Fruit fly (Drosophila melanogaster) whole organism, pupa: ENCODE results near the gene CG8128.

ENCODE experiments used
- CG10348 ChIP-seq: fragments of 200-800 bp; sonication (Bioruptor generic); IDR thresholded peaks from 2 replicates; pipeline ENCODE4 v1.3.6; 2022; ENCODE audit warnings: missing biosample characterization, missing genetic modification characterization
- CG12605 ChIP-seq: fragments of 200-800 bp; sonication (Bioruptor generic); IDR thresholded peaks from 2 replicates; pipeline ENCODE4 v1.3.6; 2022; ENCODE audit warnings: missing biosample characterization, missing genetic modification characterization
- CG13204 ChIP-seq: fragments of 200-800 bp; sonication (Bioruptor generic); optimal IDR thresholded peaks from 2 replicates; lab custom pipeline; 2018; ENCODE audit warnings: missing biosample characterization, mild to moderate bottlenecking, missing genetic modification characterization, moderate library complexity
- CG14655 ChIP-seq: fragments of 200-800 bp; sonication (Bioruptor generic); optimal IDR thresholded peaks from 3 replicates; lab custom pipeline; 2017; ENCODE audit warnings: mild to moderate bottlenecking, missing biosample characterization, missing genetic modification reagents, missing genetic modification characterization
- CG15710 ChIP-seq: fragments of 200-800 bp; sonication (Bioruptor generic); optimal IDR thresholded peaks from 2 replicates; lab custom pipeline; 2018; ENCODE audit warnings: missing biosample characterization, mild to moderate bottlenecking, missing genetic modification characterization, moderate library complexity
- CG17806 ChIP-seq: fragments of 200-800 bp; sonication (Bioruptor generic); optimal IDR thresholded peaks from 2 replicates; lab custom pipeline; 2018; ENCODE audit warnings: missing biosample characterization, mild to moderate bottlenecking, missing genetic modification characterization, moderate library complexity
- CG32121 ChIP-seq: fragments of 200-800 bp; sonication (Bioruptor generic); IDR thresholded peaks from 2 replicates; pipeline ENCODE4 v1.3.6; 2022; ENCODE audit warnings: missing biosample characterization, missing genetic modification characterization
- CG34367 ChIP-seq: fragments of 200-800 bp; sonication (Bioruptor generic); optimal IDR thresholded peaks from 2 replicates; lab custom pipeline; 2018; ENCODE audit warnings: missing biosample characterization, mild to moderate bottlenecking, missing genetic modification characterization
- CG4496 ChIP-seq: fragments of 200-800 bp; sonication (Bioruptor generic); IDR thresholded peaks from 3 replicates; pipeline ENCODE4 v1.3.6; 2022; ENCODE audit warnings: missing biosample characterization, missing genetic modification characterization
- CG8159 ChIP-seq: fragments of 200-800 bp; sonication (Bioruptor generic); optimal IDR thresholded peaks from 3 replicates; lab custom pipeline; 2018; ENCODE audit warnings: missing biosample characterization, mild to moderate bottlenecking, missing genetic modification characterization, moderate library complexity
- CG8301 ChIP-seq: fragments of 200-800 bp; sonication (Bioruptor generic); optimal IDR thresholded peaks from 2 replicates; lab custom pipeline; 2018; ENCODE audit warnings: missing biosample characterization, mild to moderate bottlenecking, missing genetic modification characterization
- CG9948 ChIP-seq: fragments of 200-800 bp; sonication (Bioruptor generic); optimal IDR thresholded peaks from 2 replicates; lab custom pipeline; 2018; ENCODE audit warnings: missing biosample characterization, mild to moderate bottlenecking, missing genetic modification characterization, moderate library complexity
- D1 ChIP-seq: fragments of 200-800 bp; sonication (Bioruptor generic); optimal IDR thresholded peaks from 2 replicates; lab custom pipeline; 2018; ENCODE audit warnings: missing biosample characterization, mild to moderate bottlenecking, missing genetic modification characterization, moderate library complexity
- EcR ChIP-seq: fragments of 200-800 bp; sonication (Bioruptor generic); optimal IDR thresholded peaks from 3 replicates; lab custom pipeline; 2019; ENCODE audit warnings: missing biosample characterization, missing genetic modification characterization, mild to moderate bottlenecking, moderate library complexity, missing genetic modification reagents
- Ets98B ChIP-seq: fragments of 200-800 bp; sonication (Bioruptor generic); IDR thresholded peaks from 2 replicates; pipeline ENCODE4 v1.3.6; 2022; ENCODE audit warnings: missing biosample characterization, missing genetic modification characterization
- Pif1A ChIP-seq: fragments of 200-800 bp; sonication (Bioruptor generic); optimal IDR thresholded peaks from 3 replicates; lab custom pipeline; 2016; ENCODE audit warnings: missing biosample characterization, missing genetic modification characterization
- Pif1B ChIP-seq: fragments of 200-800 bp; sonication (Bioruptor generic); optimal IDR thresholded peaks from 3 replicates; lab custom pipeline; 2016; ENCODE audit warnings: missing biosample characterization, missing genetic modification characterization
- Snoo ChIP-seq: fragments of 200-800 bp; sonication (Bioruptor generic); optimal IDR thresholded peaks from 3 replicates; lab custom pipeline; 2017; ENCODE audit warnings: missing biosample characterization, mild to moderate bottlenecking, missing genetic modification characterization, inconsistent platforms
- fd96Ca ChIP-seq: fragments of 200-800 bp; sonication (Bioruptor generic); IDR thresholded peaks from 3 replicates; pipeline ENCODE4 v1.3.6; 2022; ENCODE audit warnings: missing biosample characterization, missing genetic modification characterization
- gl ChIP-seq: fragments of 200-800 bp; sonication (Bioruptor generic); optimal IDR thresholded peaks from 2 replicates; lab custom pipeline; 2018; ENCODE audit warnings: missing biosample characterization, mild to moderate bottlenecking, missing genetic modification characterization
- rn ChIP-seq: fragments of 200-800 bp; sonication (Bioruptor generic); IDR thresholded peaks from 2 replicates; pipeline ENCODE4 v1.3.6; 2022; ENCODE audit warnings: missing biosample characterization, missing genetic modification characterization

CG8128 gene

dm6 chrX:15701047-15701446 lies 3.8 kb downstream of the CG8128 start, which contains the start of gene CG9240:
Gene CG9240, minus strand, starts transcription at chrX:15701259.
- TF ChIP-seq Snoo (no peak), CG8159 (tag; lab: Kevin White, UChicago) (no peak), D1 (no peak), CG14655 (no peak), CG32121 (GFP tag; lab: Robert Waterston, UW) (no peak), CG13204 (no peak), CG12605 (GFP tag; lab: Robert Waterston, UW) (no peak), CG4496 (no peak), CG34367 (no peak), CG10348 (no peak), CG8301 (tag; lab: Kevin White, UChicago) (no peak), rn (no peak), EcR (GFP tag; lab: Kevin White, UChicago) (no peak), CG15710 (tag; lab: Kevin White, UChicago) (no peak), CG17806 (tag; lab: Kevin White, UChicago) (no peak), CG9948 (tag; lab: Kevin White, UChicago) (no peak), fd96Ca (GFP tag; lab: Robert Waterston, UW) (no peak), Pif1B (GFP tag; lab: Kevin White, UChicago) (no peak), gl (no peak)

- TF ChIP-seq CG15710 (tag; lab: Kevin White, UChicago), result peak; percentile 72
- peak; percentile 68 for TF ChIP-seq CG9948 (tag; lab: Kevin White, UChicago)
- TF ChIP-seq CG14655, result no peak
- TF ChIP-seq CG8301 (tag; lab: Kevin White, UChicago), result peak; percentile 50
- peak; percentile 56 for TF ChIP-seq CG17806 (tag; lab: Kevin White, UChicago)
- TF ChIP-seq fd96Ca (GFP tag; lab: Robert Waterston, UW), result peak; percentile 66; the same call in 2 of the 3 replicates
- TF ChIP-seq gl, result no peak
- peak; percentile 68; the same call in 2 of the 3 replicates for TF ChIP-seq CG4496
- TF ChIP-seq Ets98B (GFP tag; lab: Robert Waterston, UW), result peak; percentile 34; the same call in 1 of the 2 replicates
- no peak for TF ChIP-seq CG13204
- peak; percentile 29; the same call in 1 of the 2 replicates for TF ChIP-seq CG10348
- no peak for TF ChIP-seq CG12605 (GFP tag; lab: Robert Waterston, UW)
- TF ChIP-seq EcR (GFP tag; lab: Kevin White, UChicago), result peak; percentile 38
- TF ChIP-seq CG8159 (tag; lab: Kevin White, UChicago), result peak; percentile 69
- peak; percentile 61 for TF ChIP-seq CG34367
- no peak for TF ChIP-seq Pif1B (GFP tag; lab: Kevin White, UChicago)
- TF ChIP-seq CG32121 (GFP tag; lab: Robert Waterston, UW), result peak; percentile 57
- TF ChIP-seq Snoo, result peak; percentile 59
Measured at dm6 chrX:15703720-15704206, 6.5 kb downstream of the CG8128 start, which contains the start of the genes Pis and Hap40. Gene Pis, minus strand, starts transcription at chrX:15703770. Gene Hap40, plus strand, starts transcription at chrX:15704125.

DNA sequence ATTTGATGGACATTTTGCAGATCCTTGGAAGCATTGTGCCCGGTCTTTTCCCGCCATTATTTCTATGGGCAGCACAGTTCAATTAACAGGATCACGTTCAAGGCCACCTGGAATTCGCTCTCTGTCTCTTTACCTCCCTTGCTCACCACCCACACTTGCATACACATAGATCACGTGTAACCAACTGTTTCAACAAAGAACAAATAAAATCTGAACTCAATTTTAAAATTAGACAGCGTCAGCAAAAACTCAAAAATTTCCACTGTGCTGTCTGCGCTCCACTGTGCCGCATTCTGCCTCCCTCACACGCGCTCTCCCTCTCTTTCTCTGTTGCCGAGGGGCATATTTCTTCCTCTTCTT lies 12.3 kb downstream of the CG8128 start:
- TF ChIP-seq Ets98B (GFP tag; lab: Robert Waterston, UW) (no peak; the same call in 1 of the 2 replicates), CG8301 (tag; lab: Kevin White, UChicago) (peak; percentile 8), CG4496 (peak; percentile 31; the same call in 2 of the 3 replicates), Pif1B (GFP tag; lab: Kevin White, UChicago) (no peak), CG8159 (tag; lab: Kevin White, UChicago) (peak; percentile 2), CG15710 (tag; lab: Kevin White, UChicago) (peak; percentile 0), EcR (GFP tag; lab: Kevin White, UChicago) (no peak), Snoo (no peak), CG9948 (tag; lab: Kevin White, UChicago) (no peak)

- TF ChIP-seq fd96Ca (GFP tag; lab: Robert Waterston, UW) (no peak), Pif1A (GFP tag; lab: Kevin White, UChicago) (no peak), CG8159 (tag; lab: Kevin White, UChicago) (no peak), EcR (GFP tag; lab: Kevin White, UChicago) (no peak), rn (no peak), Snoo (peak; percentile 21), CG4496 (peak; percentile 27; the same call in 1 of the 3 replicates)
Measured at dm6 chrX:15709984-15710750, 12.9 kb downstream of the CG8128 start, which contains the start of the genes CG9281 and CG15601. Gene CG9281, minus strand, starts transcription at chrX:15710539. Gene CG15601, plus strand, starts transcription at chrX:15710647.

DNA sequence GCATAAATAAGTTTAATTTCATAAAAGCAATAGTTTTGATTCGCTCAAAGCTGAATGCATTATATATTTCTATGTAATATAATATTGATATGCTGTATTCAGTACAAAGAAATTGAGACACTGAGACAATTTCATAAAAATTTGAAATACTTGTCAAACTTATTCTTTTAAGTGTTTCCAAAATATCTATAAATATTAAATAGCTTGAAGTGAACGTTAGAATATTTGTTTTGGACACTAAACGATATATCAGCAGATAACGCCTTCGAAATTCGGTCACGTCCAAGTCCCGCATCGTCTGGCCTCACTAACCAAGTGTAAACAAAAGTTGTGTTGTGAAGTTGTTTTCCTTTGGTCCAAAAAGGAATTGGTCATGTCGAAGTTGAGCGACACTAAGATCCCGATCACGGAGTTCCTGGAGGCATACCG lies 13.5 kb downstream of the CG8128 start:
- TF ChIP-seq CG17806 (tag; lab: Kevin White, UChicago) (no peak), CG8159 (tag; lab: Kevin White, UChicago) (no peak), CG13204 (no peak), CG14655 (no peak), CG12605 (GFP tag; lab: Robert Waterston, UW) (no peak), gl (no peak), Snoo (no peak), CG32121 (GFP tag; lab: Robert Waterston, UW) (no peak), D1 (no peak), CG8301 (tag; lab: Kevin White, UChicago) (no peak), fd96Ca (GFP tag; lab: Robert Waterston, UW) (no peak), Ets98B (GFP tag; lab: Robert Waterston, UW) (no peak), Pif1B (GFP tag; lab: Kevin White, UChicago) (no peak), CG34367 (no peak)

DNA sequence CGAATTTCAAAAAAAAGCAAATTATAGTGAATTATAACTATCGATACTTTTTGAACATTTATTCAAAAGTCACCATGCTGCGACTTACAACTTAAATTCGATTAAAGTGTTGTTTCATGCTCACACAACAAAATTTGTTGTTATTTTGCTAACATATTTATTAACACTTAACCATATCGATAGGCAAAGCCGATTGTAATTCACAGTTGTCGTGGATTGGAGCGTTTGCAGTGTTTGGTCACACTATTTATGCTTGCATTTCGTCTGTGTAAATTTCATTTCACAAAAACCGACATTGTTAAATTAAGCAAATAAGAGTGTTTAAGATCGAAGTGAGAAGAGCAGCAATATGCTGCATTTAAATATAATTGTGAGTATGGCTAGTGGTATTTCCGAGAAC lies 15.1 kb downstream of the CG8128 start, which contains the start of gene HUWE1:
TSS of gene HUWE1 (plus strand) at position 220 of the 400 bp plus-strand sequence.
- no peak for TF ChIP-seq CG14655
- TF ChIP-seq rn, result no peak
- no peak for TF ChIP-seq CG8159 (tag; lab: Kevin White, UChicago)
- TF ChIP-seq CG15710 (tag; lab: Kevin White, UChicago), result peak; percentile 1
